Fruit fly (Drosophila melanogaster) whole organism, wandering third instar larva: Measurements from ENCODE around the gene CG8065.

Experiments
- Abd-B ChIP-seq: fragments of >200 bp; optimal IDR thresholded peaks from 2 replicates; lab custom pipeline; 2017; ENCODE audit warnings: missing biosample characterization, missing genetic modification characterization
- CG32264 ChIP-seq: fragments of 200-800 bp; sonication (Bioruptor generic); optimal IDR thresholded peaks from 2 replicates; lab custom pipeline; 2016; ENCODE audit warnings: missing biosample characterization, missing genetic modification characterization
- CG9705 ChIP-seq: fragments of 200-800 bp; sonication (Bioruptor generic); optimal IDR thresholded peaks from 2 replicates; lab custom pipeline; 2018; ENCODE audit warnings: missing biosample characterization, mild to moderate bottlenecking, missing genetic modification characterization
- CrebA ChIP-seq: fragments of 200-800 bp; sonication (Bioruptor generic); optimal IDR thresholded peaks from 2 replicates; lab custom pipeline; 2016; ENCODE audit warnings: missing biosample characterization, mild to moderate bottlenecking, missing genetic modification characterization, borderline replicate concordance
- Dfd ChIP-seq: fragments of >200 bp; optimal IDR thresholded peaks from 2 replicates; lab custom pipeline; 2017; ENCODE audit warnings: missing biosample characterization, missing genetic modification characterization
- Dif ChIP-seq: fragments of 200-275, 200-300 bp; sonication (Bioruptor generic); optimal IDR thresholded peaks from 2 replicates; lab custom pipeline; 2018; ENCODE audit warnings: missing biosample characterization, missing genetic modification characterization; ENCODE audit not compliant: partially characterized antibody
- GATAd ChIP-seq: sonication (Bioruptor generic); optimal IDR thresholded peaks from 2 replicates; lab custom pipeline; 2016; ENCODE audit warnings: missing biosample characterization, missing genetic modification characterization
- HLH106 ChIP-seq: fragments of 200-800 bp; optimal IDR thresholded peaks from 3 replicates; lab custom pipeline; 2019; ENCODE audit warnings: missing biosample characterization, mild to moderate bottlenecking, missing genetic modification characterization, moderate library complexity
- Hnf4 ChIP-seq: fragments of 200-800 bp; sonication (Bioruptor generic); optimal IDR thresholded peaks from 2 replicates; lab custom pipeline; 2016; ENCODE audit warnings: missing biosample characterization, mild to moderate bottlenecking, missing genetic modification characterization
- Hr83 ChIP-seq: fragments of 200-300 bp; sonication (Bioruptor generic); optimal IDR thresholded peaks from 2 replicates; lab custom pipeline; 2016; ENCODE audit warnings: missing biosample characterization, mild to moderate bottlenecking, missing genetic modification characterization, moderate library complexity; ENCODE audit not compliant: poor library complexity, severe bottlenecking
- Mio ChIP-seq: sonication (Bioruptor generic); optimal IDR thresholded peaks from 2 replicates; lab custom pipeline; 2016; ENCODE audit warnings: missing biosample characterization, missing genetic modification characterization
- Myc ChIP-seq: fragments of >200 bp; optimal IDR thresholded peaks from 2 replicates; lab custom pipeline; 2017
- Rel ChIP-seq, 2 experiments: fragments of 200-800 bp; sonication (Bioruptor generic) in 1 of 2; optimal IDR thresholded peaks; 2 replicates in 1 of 2; 3 replicates in 1 of 2; lab custom pipeline; 2016 to 2019; ENCODE audit warnings: mild to moderate bottlenecking in 2 of 2, missing biosample characterization in 2 of 2, missing genetic modification characterization in 2 of 2, moderate library complexity in 1 of 2
- Vsx2 ChIP-seq: fragments of 200-300, 225-300 bp; sonication (Bioruptor generic); optimal IDR thresholded peaks from 2 replicates; lab custom pipeline; 2018; ENCODE audit warnings: missing biosample characterization, missing genetic modification characterization; ENCODE audit not compliant: partially characterized antibody
- brk ChIP-seq: fragments of 200-800 bp; sonication (Bioruptor generic); optimal IDR thresholded peaks from 2 replicates; lab custom pipeline; 2016; ENCODE audit warnings: missing biosample characterization, mild to moderate bottlenecking, missing genetic modification characterization
- dl ChIP-seq, 2 experiments: fragments of 175-275, 200-275 bp in 1 of 2; fragments of 200-275 bp in 1 of 2; sonication (Bioruptor generic); optimal IDR thresholded peaks; lab custom pipeline; 2018; ENCODE audit warnings: mild to moderate bottlenecking in 2 of 2, missing biosample characterization in 2 of 2, missing genetic modification characterization in 2 of 2, moderate library complexity in 2 of 2; ENCODE audit not compliant: partially characterized antibody in 2 of 2, insufficient read depth in 1 of 2
- dmrt93B ChIP-seq: fragments of 200-800 bp; sonication (Bioruptor generic); optimal IDR thresholded peaks from 2 replicates; lab custom pipeline; 2018; ENCODE audit warnings: missing biosample characterization, mild to moderate bottlenecking, missing genetic modification characterization
- dsf ChIP-seq: sonication (Bioruptor generic); optimal IDR thresholded peaks from 2 replicates; lab custom pipeline; 2016; ENCODE audit warnings: missing biosample characterization, missing genetic modification characterization, borderline replicate concordance
- ey ChIP-seq: fragments of 200-800 bp; sonication (Bioruptor generic); optimal IDR thresholded peaks from 2 replicates; lab custom pipeline; 2016; ENCODE audit warnings: missing biosample characterization, missing genetic modification characterization
- foxo ChIP-seq, 2 experiments: fragments of 200-800 bp; sonication (Bioruptor generic); optimal IDR thresholded peaks; 2 replicates in 1 of 2; 3 replicates in 1 of 2; lab custom pipeline; 2016 to 2017; ENCODE audit warnings: missing biosample characterization in 2 of 2, missing genetic modification characterization in 2 of 2
- fru ChIP-seq: fragments of 200-800 bp; sonication (Bioruptor generic); optimal IDR thresholded peaks from 3 replicates; lab custom pipeline; 2016; ENCODE audit warnings: missing biosample characterization, mild to moderate bottlenecking, missing genetic modification characterization
- h ChIP-seq: fragments of 200-800 bp; sonication (Bioruptor generic); optimal IDR thresholded peaks from 3 replicates; lab custom pipeline; 2016; ENCODE audit warnings: missing biosample characterization, mild to moderate bottlenecking, missing genetic modification characterization
- jim ChIP-seq: fragments of 175-275, 200-325 bp; sonication (Bioruptor generic); optimal IDR thresholded peaks from 2 replicates; lab custom pipeline; 2016; ENCODE audit warnings: missing biosample characterization, mild to moderate bottlenecking, missing genetic modification characterization
- lola ChIP-seq: fragments of >200 bp; optimal IDR thresholded peaks from 2 replicates; lab custom pipeline; 2017; ENCODE audit warnings: missing biosample characterization, missing genetic modification characterization
- pan ChIP-seq: fragments of >200 bp; optimal IDR thresholded peaks from 2 replicates; lab custom pipeline; 2017
- rgr ChIP-seq: fragments of 200-800 bp; sonication (Bioruptor generic); optimal IDR thresholded peaks from 3 replicates; lab custom pipeline; 2016; ENCODE audit warnings: missing biosample characterization, mild to moderate bottlenecking, missing genetic modification characterization
- sage ChIP-seq: fragments of 200-800 bp; sonication (Bioruptor generic); optimal IDR thresholded peaks from 2 replicates; lab custom pipeline; 2016; ENCODE audit warnings: missing biosample characterization, mild to moderate bottlenecking, missing genetic modification characterization
- sv ChIP-seq: fragments of 200-800 bp; sonication (Bioruptor generic); optimal IDR thresholded peaks from 3 replicates; lab custom pipeline; 2016; ENCODE audit warnings: missing biosample characterization, missing genetic modification characterization
- tai ChIP-seq: sonication (Bioruptor generic); optimal IDR thresholded peaks from 2 replicates; lab custom pipeline; 2016; ENCODE audit warnings: missing biosample characterization, missing genetic modification characterization
- usp ChIP-seq: fragments of >200 bp; optimal IDR thresholded peaks from 2 replicates; lab custom pipeline; 2017; ENCODE audit warnings: missing biosample characterization, missing genetic modification characterization
- woc ChIP-seq: sonication (Bioruptor generic); optimal IDR thresholded peaks from 2 replicates; lab custom pipeline; 2016; ENCODE audit warnings: missing biosample characterization, mild to moderate bottlenecking, missing genetic modification characterization

Gene CG8065

DNA sequence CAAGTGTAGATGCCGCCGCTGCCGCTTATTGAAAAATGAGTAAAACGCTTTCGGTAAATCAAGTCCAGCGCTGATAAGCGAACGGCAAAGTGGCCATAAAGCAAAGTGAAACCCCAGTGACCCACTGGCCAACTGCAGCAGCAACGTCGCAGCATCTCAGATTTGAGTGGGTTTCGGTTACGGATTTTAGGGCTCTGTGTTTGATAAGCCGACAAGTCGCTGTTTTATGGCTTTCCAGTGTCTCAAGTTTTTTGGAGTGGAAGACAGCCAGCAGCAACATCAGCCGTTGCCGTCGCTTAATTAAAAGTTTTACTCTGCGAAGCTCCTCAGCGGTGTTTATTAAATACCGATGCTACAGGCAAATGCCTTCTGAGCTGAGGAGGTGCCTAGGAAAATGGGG lies 18.1 kb upstream of the CG8065 start:
- TF ChIP-seq dmrt93B (GFP tag; lab: Kevin White, UChicago) (no peak), tai (GFP tag; lab: Kevin White, UChicago) (no peak), usp (no peak), CrebA (no peak)

DNA sequence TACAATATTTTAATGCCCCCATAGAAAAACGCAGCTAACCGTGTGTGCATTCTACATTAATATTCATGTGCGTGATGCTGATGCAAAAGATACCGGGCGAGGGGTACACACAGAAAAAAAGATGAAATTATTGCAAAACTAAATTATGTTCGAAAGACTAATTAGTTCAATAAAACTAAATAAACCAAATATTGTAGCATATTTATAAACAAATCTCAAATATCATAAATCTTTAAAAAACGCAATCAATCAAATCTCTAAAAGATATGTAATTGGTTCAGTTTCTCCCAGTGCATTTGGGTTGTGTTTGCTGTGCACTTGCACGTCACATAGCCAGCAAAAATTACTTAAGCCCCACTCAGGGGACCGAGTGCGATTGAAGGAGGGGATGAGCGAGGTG lies 16.9 kb upstream of the CG8065 start:
- no peak for TF ChIP-seq lola (GFP tag; lab: Kevin White, UChicago)
- TF ChIP-seq Hr83 (GFP tag; lab: Kevin White, UChicago): no peak
- TF ChIP-seq brk (GFP tag; lab: Kevin White, UChicago): no peak
- no peak for TF ChIP-seq Hnf4
- TF ChIP-seq rgr: no peak
- TF ChIP-seq fru (GFP tag; lab: Kevin White, UChicago): no peak
- TF ChIP-seq GATAd (GFP tag; lab: Kevin White, UChicago): no peak
- TF ChIP-seq Vsx2: no peak

DNA sequence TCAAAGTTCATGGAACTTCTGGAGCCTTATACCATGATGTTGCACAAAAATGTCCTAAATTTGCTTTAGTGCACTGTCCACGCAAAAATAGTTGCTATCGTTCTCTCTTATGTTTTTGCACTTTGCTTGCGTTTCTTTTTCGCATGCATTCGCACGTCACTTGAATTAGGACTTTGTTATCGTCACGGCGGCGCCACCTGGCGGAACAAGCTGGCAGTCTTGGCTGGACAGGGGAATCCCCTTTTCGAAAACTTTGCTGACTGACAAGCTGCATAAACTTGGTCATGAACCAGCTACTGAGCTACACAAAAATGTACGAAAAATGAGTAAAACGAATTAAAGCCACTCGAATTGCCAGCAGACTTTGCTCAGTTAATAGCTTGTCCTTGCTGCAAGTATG lies 15.8 kb upstream of the CG8065 start:
- TF ChIP-seq dsf (GFP tag; lab: Kevin White, UChicago) (no peak), Dfd (GFP tag; lab: Kevin White, UChicago) (no peak), rgr (no peak), ey (GFP tag; lab: Kevin White, UChicago) (no peak), dl (GFP tag; optimal IDR thresholded peaks at IDR 0.05; lab: Kevin White, UChicago; ENCODE audit: insufficient read depth in 1 of 2, partially characterized antibody in 2 of 2) (no peak), Rel (GFP tag; optimal IDR thresholded peaks at IDR 0.05; lab: Kevin White, UChicago) (no peak), Rel (tag; optimal IDR thresholded peaks at IDR 0.05; lab: Kevin White, UChicago) (peak; percentile 23)
- TF ChIP-seq, all 38 proteins: peak for 1

DNA sequence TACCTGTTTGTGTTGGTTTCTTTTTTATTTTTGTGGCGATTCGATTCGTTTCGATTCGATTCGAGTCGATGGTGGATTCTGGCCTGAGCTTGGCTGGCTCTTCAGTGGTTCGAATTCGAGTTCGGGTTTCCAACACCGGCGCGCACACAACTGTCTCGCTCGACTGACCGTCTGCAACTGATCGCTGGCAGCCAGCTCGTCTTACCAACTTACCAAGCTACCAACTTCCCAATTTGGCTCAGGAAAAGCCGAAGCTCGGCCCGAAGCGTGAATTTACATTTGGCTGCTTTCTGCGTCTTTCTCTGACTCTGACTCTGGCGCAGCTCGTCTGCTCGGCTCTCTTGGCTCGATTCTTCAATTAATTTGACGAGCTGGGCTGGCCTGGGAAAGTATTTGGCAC lies 13.8 kb upstream of the CG8065 start, which contains the start of gene ect:
ect (minus strand) TSS at position 183 of the 400 bp plus-strand sequence.
- TF ChIP-seq foxo (GFP tag; optimal IDR thresholded peaks at IDR 0.05; lab: Kevin White, UChicago) (no peak), Abd-B (no peak), sv (GFP tag; lab: Kevin White, UChicago) (no peak), brk (GFP tag; lab: Kevin White, UChicago) (no peak), rgr (no peak), CrebA (no peak), dl (GFP tag; optimal IDR thresholded peaks at IDR 0.05; lab: Kevin White, UChicago; ENCODE audit: insufficient read depth in 1 of 2, partially characterized antibody in 2 of 2) (no peak), Dif (GFP tag; lab: Kevin White, UChicago) (no peak), CG9705 (GFP tag; lab: Kevin White, UChicago) (no peak), woc (no peak), dmrt93B (GFP tag; lab: Kevin White, UChicago) (no peak)

DNA sequence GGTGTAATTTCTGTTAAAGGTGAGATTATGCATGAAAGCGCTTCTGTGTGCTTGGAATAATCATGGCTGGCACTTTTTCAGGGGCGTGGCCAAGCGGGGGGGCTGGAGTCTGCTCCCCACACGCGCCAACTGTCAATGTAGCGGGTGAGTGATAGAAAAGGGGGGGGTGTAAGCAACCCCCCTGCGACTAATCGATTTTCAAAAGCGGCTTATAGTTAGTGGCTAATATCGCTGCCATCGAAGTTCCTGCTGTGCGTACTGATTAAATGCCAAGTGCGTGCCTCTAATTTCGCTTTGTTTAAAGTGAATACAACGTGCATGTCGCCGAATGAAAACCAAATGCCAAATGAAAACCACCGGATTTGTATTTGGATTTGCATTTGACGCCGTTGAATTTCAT lies 10.8 kb upstream of the CG8065 start:
- no peak for TF ChIP-seq Mio (GFP tag; lab: Kevin White, UChicago)
- TF ChIP-seq Hr83 (GFP tag; lab: Kevin White, UChicago): no peak
- no peak for TF ChIP-seq ey (GFP tag; lab: Kevin White, UChicago)
- TF ChIP-seq CG9705 (GFP tag; lab: Kevin White, UChicago): no peak
- no peak for TF ChIP-seq HLH106 (tag; lab: Kevin White, UChicago)
- TF ChIP-seq Hnf4: no peak
- TF ChIP-seq, all 38 proteins: peak for 0

dm6 chr3L:10205823-10206222 lies 9.6 kb upstream of the CG8065 start:
- TF ChIP-seq Dfd (GFP tag; lab: Kevin White, UChicago) (no peak), HLH106 (tag; lab: Kevin White, UChicago) (no peak), CG32264 (no peak), jim (GFP tag; lab: Kevin White, UChicago) (no peak), Dif (GFP tag; lab: Kevin White, UChicago) (no peak), Vsx2 (no peak), tai (GFP tag; lab: Kevin White, UChicago) (no peak), Hnf4 (no peak), h (GFP tag; lab: Kevin White, UChicago) (no peak), Myc (lab: Kevin White, UChicago) (no peak), sage (GFP tag; lab: Kevin White, UChicago) (no peak), pan (lab: Kevin White, UChicago) (no peak), Hr83 (GFP tag; lab: Kevin White, UChicago) (no peak), sv (GFP tag; lab: Kevin White, UChicago) (no peak), brk (GFP tag; lab: Kevin White, UChicago) (no peak), GATAd (GFP tag; lab: Kevin White, UChicago) (no peak), dmrt93B (GFP tag; lab: Kevin White, UChicago) (no peak)
- TF ChIP-seq, all 38 proteins: peak for 0
